Fruit fly (Drosophila melanogaster) whole organism, embryonic: ENCODE data around the gene Orc2.
A peak's percentile ranks its signal among the peaks of the same experiment; 100 is the strongest.

Experiments used
- Adf1 ChIP-seq: fragments of 200-800 bp; sonication (Bioruptor generic); IDR thresholded peaks from 2 replicates; pipeline ENCODE4 v1.3.6; 2022; ENCODE audit warnings: missing biosample characterization, missing genetic modification characterization
- B-H2 ChIP-seq: fragments of 200-800 bp; sonication (Bioruptor generic); optimal IDR thresholded peaks from 2 replicates; lab custom pipeline; 2018; ENCODE audit warnings: missing biosample characterization, mild to moderate bottlenecking, missing genetic modification characterization
- CG10209 ChIP-seq: fragments of 200-800 bp; sonication (Bioruptor generic); optimal IDR thresholded peaks from 3 replicates; lab custom pipeline; 2017; ENCODE audit warnings: missing biosample characterization, mild to moderate bottlenecking, missing genetic modification characterization, missing genetic modification reagents
- CG10321 ChIP-seq: fragments of 200-800 bp; sonication (Bioruptor generic); IDR thresholded peaks from 2 replicates; pipeline ENCODE4 v1.3.6; 2022; ENCODE audit warnings: missing biosample characterization, missing genetic modification characterization
- CG10543 ChIP-seq: fragments of 200-800 bp; sonication (Bioruptor generic); optimal IDR thresholded peaks from 3 replicates; lab custom pipeline; 2017; ENCODE audit warnings: missing biosample characterization, mild to moderate bottlenecking, missing genetic modification characterization, moderate library complexity
- CG10959 ChIP-seq: fragments of 200-800 bp; sonication (Bioruptor generic); IDR thresholded peaks from 2 replicates; pipeline ENCODE4 v1.3.6; 2022; ENCODE audit warnings: missing biosample characterization, missing genetic modification characterization
- CG11398 ChIP-seq: fragments of 200-800 bp; sonication (Bioruptor generic); optimal IDR thresholded peaks from 2 replicates; lab custom pipeline; 2016; ENCODE audit warnings: missing biosample characterization, missing genetic modification characterization
- CG11723 ChIP-seq: fragments of 200-800 bp; sonication (Bioruptor generic); optimal IDR thresholded peaks from 2 replicates; lab custom pipeline; 2017; ENCODE audit warnings: missing biosample characterization, mild to moderate bottlenecking, missing genetic modification characterization
- CG1233 ChIP-seq: fragments of 200-800 bp; sonication (Bioruptor generic); optimal IDR thresholded peaks from 4 replicates; lab custom pipeline; 2018; ENCODE audit warnings: missing biosample characterization, mild to moderate bottlenecking, missing genetic modification characterization
- CG13894 ChIP-seq: fragments of 200-800 bp; sonication (Bioruptor generic); optimal IDR thresholded peaks from 3 replicates; lab custom pipeline; 2018; ENCODE audit warnings: missing biosample characterization, mild to moderate bottlenecking, missing genetic modification characterization, moderate library complexity
- CG15011 ChIP-seq: fragments of 200-800 bp; sonication (Bioruptor generic); optimal IDR thresholded peaks from 3 replicates; lab custom pipeline; 2018; ENCODE audit warnings: missing biosample characterization, mild to moderate bottlenecking, missing genetic modification characterization
- CG15073 ChIP-seq: fragments of 200-800 bp; sonication (Bioruptor generic); optimal IDR thresholded peaks from 2 replicates; lab custom pipeline; 2016; ENCODE audit warnings: missing biosample characterization, missing genetic modification characterization
- CG15696 ChIP-seq: fragments of 200-800 bp; sonication (Bioruptor generic); optimal IDR thresholded peaks from 2 replicates; lab custom pipeline; 2019; ENCODE audit warnings: missing biosample characterization, mild to moderate bottlenecking, missing genetic modification characterization, moderate library complexity
- CG1603 ChIP-seq: fragments of 200-800 bp; sonication (Bioruptor generic); optimal IDR thresholded peaks from 2 replicates; lab custom pipeline; 2019; ENCODE audit warnings: missing biosample characterization, mild to moderate bottlenecking, missing genetic modification characterization, moderate library complexity
- CG18262 ChIP-seq: fragments of 200-800 bp; optimal IDR thresholded peaks from 3 replicates; lab custom pipeline; 2019; ENCODE audit warnings: missing biosample characterization, mild to moderate bottlenecking, missing genetic modification characterization, moderate library complexity
- CG30403 ChIP-seq: fragments of 200-800 bp; sonication (Bioruptor generic); optimal IDR thresholded peaks from 3 replicates; lab custom pipeline; 2016; ENCODE audit warnings: missing biosample characterization, missing genetic modification characterization
- CG33213 ChIP-seq: fragments of 200-800 bp; sonication (Bioruptor generic); optimal IDR thresholded peaks from 3 replicates; lab custom pipeline; 2016; ENCODE audit warnings: missing biosample characterization, missing genetic modification characterization
- CG42726 ChIP-seq: fragments of 200-800 bp; sonication (Bioruptor generic); IDR thresholded peaks from 2 replicates; pipeline ENCODE4 v1.3.6; 2022; ENCODE audit warnings: missing biosample characterization, missing genetic modification characterization; ENCODE audit not compliant: partially characterized antibody
- CG4360 ChIP-seq: fragments of 200-800 bp; sonication (Bioruptor generic); IDR thresholded peaks from 2 replicates; pipeline ENCODE4 v1.3.6; 2022; ENCODE audit warnings: missing biosample characterization, missing genetic modification characterization
- CG6272 ChIP-seq: fragments of 200-800 bp; sonication (Bioruptor generic); IDR thresholded peaks from 2 replicates; pipeline ENCODE4 v1.3.6; 2022; ENCODE audit warnings: missing biosample characterization, missing genetic modification characterization
- CG6689 ChIP-seq: fragments of 200-800 bp; sonication (Bioruptor generic); IDR thresholded peaks from 2 replicates; pipeline ENCODE4 v1.3.6; 2022; ENCODE audit warnings: missing biosample characterization, missing genetic modification characterization
- CG7745 ChIP-seq: fragments of 200-800 bp; sonication (Bioruptor generic); optimal IDR thresholded peaks from 2 replicates; lab custom pipeline; 2018; ENCODE audit warnings: missing biosample characterization, mild to moderate bottlenecking, missing genetic modification characterization, moderate library complexity
- CG8478 ChIP-seq: fragments of >200 bp; optimal IDR thresholded peaks from 2 replicates; lab custom pipeline; 2018
- CG8924 ChIP-seq: fragments of 200-800 bp; optimal IDR thresholded peaks from 3 replicates; lab custom pipeline; 2019; ENCODE audit warnings: missing biosample characterization, mild to moderate bottlenecking, missing genetic modification characterization, moderate library complexity
- D19A ChIP-seq: fragments of 200-800 bp; optimal IDR thresholded peaks from 3 replicates; lab custom pipeline; 2019; ENCODE audit warnings: missing biosample characterization, mild to moderate bottlenecking, missing genetic modification characterization, moderate library complexity
- Eip74EF ChIP-seq, 2 experiments: fragments of 200-800 bp in 1 of 2; fragments of >200 bp in 1 of 2; sonication (Bioruptor generic) in 1 of 2; optimal IDR thresholded peaks; 2 replicates each; lab custom pipeline; 2017 to 2019; ENCODE audit warnings: missing biosample characterization in 2 of 2, missing genetic modification characterization in 2 of 2, mild to moderate bottlenecking in 1 of 2, moderate library complexity in 1 of 2
- Ets65A ChIP-seq: fragments of 200-800 bp; sonication (Bioruptor generic); peaks from one replicate; lab custom pipeline; 2016; ENCODE audit warnings: missing biosample characterization, missing genetic modification characterization
- Fer1 ChIP-seq: fragments of 200-800 bp; sonication (Bioruptor generic); optimal IDR thresholded peaks from 2 replicates; lab custom pipeline; 2017; ENCODE audit warnings: missing biosample characterization, mild to moderate bottlenecking, missing genetic modification characterization
- Fer2 ChIP-seq: fragments of 200-800 bp; sonication (Bioruptor generic); optimal IDR thresholded peaks from 2 replicates; lab custom pipeline; 2018; ENCODE audit warnings: missing biosample characterization, mild to moderate bottlenecking, missing genetic modification characterization, moderate library complexity
- Gsc ChIP-seq: fragments of 200-800 bp; sonication (Bioruptor generic); IDR thresholded peaks from 2 replicates; pipeline ENCODE4 v1.3.6; 2022; ENCODE audit warnings: missing biosample characterization, missing genetic modification characterization
- Lim3 ChIP-seq: fragments of 200-800 bp; sonication (Bioruptor generic); IDR thresholded peaks from 2 replicates; pipeline ENCODE4 v1.3.6; 2022; ENCODE audit warnings: missing biosample characterization, missing genetic modification characterization
- Mad ChIP-seq: fragments of 200-800 bp; sonication (Bioruptor generic); optimal IDR thresholded peaks from 2 replicates; lab custom pipeline; 2016; ENCODE audit warnings: missing biosample characterization, missing genetic modification characterization
- Sry-δ ChIP-seq: fragments of 200-800 bp; sonication (Bioruptor generic); optimal IDR thresholded peaks from 2 replicates; lab custom pipeline; 2016; ENCODE audit warnings: missing biosample characterization, missing genetic modification characterization
- Trl ChIP-seq, 3 experiments: fragments of >200 bp in 2 of 3; fragments of 200-800 bp in 1 of 3; sonication (Bioruptor generic) in 1 of 3; optimal IDR thresholded peaks; 2 replicates in 1 of 3; 3 replicates in 2 of 3; lab custom pipeline; 2016 to 2017; ENCODE audit warnings: missing biosample characterization in 1 of 3, missing genetic modification characterization in 1 of 3
- bsh ChIP-seq, 2 experiments: fragments of 200-800 bp; sonication (Bioruptor generic); optimal IDR thresholded peaks; 2 replicates each; lab custom pipeline; 2017 to 2018; ENCODE audit warnings: mild to moderate bottlenecking in 2 of 2, missing biosample characterization in 2 of 2, missing genetic modification characterization in 2 of 2, moderate library complexity in 1 of 2
- chn ChIP-seq: fragments of 200-800 bp; sonication (Bioruptor generic); optimal IDR thresholded peaks from 2 replicates; lab custom pipeline; 2016; ENCODE audit warnings: missing biosample characterization, missing genetic modification characterization
- corto ChIP-seq: fragments of 200-800 bp; sonication (Bioruptor generic); optimal IDR thresholded peaks from 2 replicates; lab custom pipeline; 2016; ENCODE audit warnings: missing biosample characterization, mild to moderate bottlenecking, missing genetic modification characterization, moderate library complexity
- dysf ChIP-seq: fragments of 200-800 bp; sonication (Bioruptor generic); IDR thresholded peaks from 3 replicates; pipeline ENCODE4 v1.3.6; 2022; ENCODE audit warnings: missing biosample characterization, missing genetic modification characterization
- en ChIP-seq: fragments of 200-800 bp; sonication (Bioruptor generic); optimal IDR thresholded peaks from 2 replicates; lab custom pipeline; 2016; ENCODE audit warnings: missing biosample characterization, missing genetic modification characterization
- ewg ChIP-seq: fragments of 200-800 bp; sonication (Bioruptor generic); optimal IDR thresholded peaks from 3 replicates; lab custom pipeline; 2017; ENCODE audit warnings: mild to moderate bottlenecking, missing biosample characterization, missing genetic modification reagents, missing genetic modification characterization
- gt ChIP-seq: fragments of 200-800 bp; sonication (Bioruptor generic); IDR thresholded peaks from 2 replicates; pipeline ENCODE4 v1.3.6; 2022; ENCODE audit warnings: missing biosample characterization, missing genetic modification characterization
- her ChIP-seq: fragments of 200-800 bp; sonication (Bioruptor generic); optimal IDR thresholded peaks from 2 replicates; lab custom pipeline; 2016; ENCODE audit warnings: missing biosample characterization, missing genetic modification characterization
- nau ChIP-seq: fragments of 200-800 bp; sonication (Bioruptor generic); optimal IDR thresholded peaks from 3 replicates; lab custom pipeline; 2017; ENCODE audit warnings: missing biosample characterization, mild to moderate bottlenecking, missing genetic modification characterization, missing genetic modification reagents
- org-1 ChIP-seq: fragments of 200-800 bp; sonication (Bioruptor generic); optimal IDR thresholded peaks from 2 replicates; lab custom pipeline; 2017; ENCODE audit warnings: missing biosample characterization, missing genetic modification characterization
- pho ChIP-seq: fragments of 200-800 bp; sonication (Bioruptor generic); optimal IDR thresholded peaks from 2 replicates; lab custom pipeline; 2016; ENCODE audit warnings: missing biosample characterization, missing genetic modification characterization
- row ChIP-seq: fragments of 200-800 bp; sonication (Bioruptor generic); IDR thresholded peaks from 3 replicates; pipeline ENCODE4 v1.3.6; 2022; ENCODE audit warnings: missing biosample characterization, missing genetic modification characterization
- sc ChIP-seq, 3 experiments: fragments of >200 bp in 2 of 3; fragments of 200-800 bp in 1 of 3; sonication (Bioruptor generic) in 1 of 3; optimal IDR thresholded peaks; 2 replicates in 2 of 3; 3 replicates in 1 of 3; lab custom pipeline; 2017; ENCODE audit warnings: mild to moderate bottlenecking in 1 of 3, missing biosample characterization in 1 of 3, missing genetic modification characterization in 1 of 3, missing genetic modification reagents in 1 of 3
- wdn ChIP-seq: fragments of 200-800 bp; sonication (Bioruptor generic); IDR thresholded peaks from 2 replicates; pipeline ENCODE4 v1.3.6; 2022; ENCODE audit warnings: missing biosample characterization, missing genetic modification characterization
- zen2 ChIP-seq: fragments of 200-800 bp; sonication (Bioruptor generic); IDR thresholded peaks from 3 replicates; pipeline ENCODE4 v1.3.6; 2022; ENCODE audit warnings: missing biosample characterization, missing genetic modification characterization; ENCODE audit not compliant: partially characterized antibody

Gene Orc2

DNA sequence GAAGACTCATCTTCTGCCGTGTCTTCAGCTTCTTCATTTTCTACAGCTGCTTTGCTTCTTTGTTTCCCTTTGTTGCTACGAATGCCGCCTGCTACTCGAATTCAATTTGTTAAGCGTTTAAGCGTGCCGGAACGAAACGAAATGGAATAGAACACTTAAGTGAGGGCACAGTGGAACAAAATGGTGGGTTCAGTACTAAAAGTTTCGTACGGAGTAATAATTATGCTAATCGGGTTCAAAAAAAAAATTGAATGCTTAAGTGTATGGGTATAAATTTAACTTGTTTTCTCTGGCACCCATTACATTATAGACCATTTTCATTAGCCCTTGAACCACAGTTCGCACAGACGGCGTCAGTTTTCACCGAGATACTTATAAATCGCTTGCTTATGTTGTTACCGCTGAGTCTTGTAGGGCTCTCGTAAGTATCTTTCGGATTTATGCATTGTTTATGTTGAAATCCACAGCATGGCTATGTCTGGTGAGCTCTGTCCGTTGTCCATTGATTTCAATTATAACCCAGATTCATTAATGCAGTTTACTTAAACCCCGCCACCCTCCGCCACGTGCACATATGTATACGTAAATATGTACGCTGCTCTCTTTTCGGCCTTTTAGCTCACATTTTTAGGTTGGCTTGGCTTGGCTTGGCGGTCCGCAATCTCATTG, 47.9 kb downstream of the Orc2 start (continued):
- TF ChIP-seq CG6689 (GFP tag; lab: Robert Waterston, UW), result peak; percentile 97
- peak; percentile 42 for TF ChIP-seq CG11723 (GFP tag; lab: Kevin White, UChicago)
- peak; percentile 85 for TF ChIP-seq CG4360 (GFP tag; lab: Robert Waterston, UW)
- TF ChIP-seq zen2 (GFP tag; lab: Robert Waterston, UW), result no peak
- TF ChIP-seq CG15011 (GFP tag; lab: Kevin White, UChicago), result peak; percentile 85
- TF ChIP-seq CG15696, result peak; percentile 85
- TF ChIP-seq CG18262 (tag; lab: Kevin White, UChicago), result peak; percentile 94
- no peak for TF ChIP-seq CG7745 (tag; lab: Kevin White, UChicago)
- TF ChIP-seq wdn (GFP tag; lab: Robert Waterston, UW), result peak; percentile 78
- TF ChIP-seq CG42726, result no peak
- peak; percentile 97 for TF ChIP-seq dysf (GFP tag; lab: Robert Waterston, UW)
- TF ChIP-seq CG13894 (tag; lab: Kevin White, UChicago), result peak; percentile 22
- TF ChIP-seq en (GFP tag; lab: Kevin White, UChicago), result peak; percentile 68
- TF ChIP-seq Fer1 (GFP tag; lab: Kevin White, UChicago), result peak; percentile 91
- no peak; the same call in 1 of the 2 replicates for TF ChIP-seq Gsc (GFP tag; lab: Robert Waterston, UW)
- TF ChIP-seq CG10321 (GFP tag; lab: Robert Waterston, UW), result peak; percentile 67; the same call in 1 of the 2 replicates
- TF ChIP-seq bsh (GFP tag; optimal IDR thresholded peaks at IDR 0.05; lab: Kevin White, UChicago), result peak; percentile 56 to 87
- peak; percentile 82 for TF ChIP-seq chn (GFP tag; lab: Kevin White, UChicago)
- TF ChIP-seq her (GFP tag; lab: Kevin White, UChicago), result peak; percentile 65
- TF ChIP-seq Lim3, result peak; percentile 76
- peak; percentile 91 for TF ChIP-seq CG1233 (GFP tag; lab: Kevin White, UChicago)
- peak; percentile 67 for TF ChIP-seq CG11398
- TF ChIP-seq CG8924 (tag; lab: Kevin White, UChicago), result peak; percentile 86
- peak; percentile 64 for TF ChIP-seq Sry-δ (GFP tag; lab: Kevin White, UChicago)
- peak; percentile 89 for TF ChIP-seq D19A (tag; lab: Kevin White, UChicago)
- TF ChIP-seq ewg (GFP tag; lab: Kevin White, UChicago), result peak; percentile 63
- TF ChIP-seq Eip74EF (GFP tag; optimal IDR thresholded peaks at IDR 0.05; lab: Kevin White, UChicago), result peak in 1 of 2 experiments; percentile 8
- TF ChIP-seq Adf1 (GFP tag; lab: Robert Waterston, UW), result peak; percentile 49; the same call in 1 of the 2 replicates
- peak; percentile 97 for TF ChIP-seq CG10959
- TF ChIP-seq CG15073 (GFP tag; lab: Kevin White, UChicago), result no peak
- peak; percentile 97 for TF ChIP-seq Ets65A
- TF ChIP-seq Mad, result peak; percentile 55
- peak; percentile 89 for TF ChIP-seq CG6272
- peak; percentile 94 for TF ChIP-seq CG33213 (GFP tag; lab: Kevin White, UChicago)
- TF ChIP-seq Trl (optimal IDR thresholded peaks at IDR 0.05; lab: Kevin White, UChicago), result no peak
- peak; percentile 91 for TF ChIP-seq Trl (GFP tag; optimal IDR thresholded peaks at IDR 0.05; lab: Kevin White, UChicago)
- no peak for TF ChIP-seq CG8478 (lab: Kevin White, UChicago)
- no peak for TF ChIP-seq B-H2 (GFP tag; lab: Kevin White, UChicago)
- TF ChIP-seq row, result peak; percentile 94
- no peak for TF ChIP-seq sc (optimal IDR thresholded peaks at IDR 0.05; lab: Kevin White, UChicago)
- TF ChIP-seq sc (GFP tag; optimal IDR thresholded peaks at IDR 0.05; lab: Kevin White, UChicago), result peak; percentile 39
- peak; percentile 78 for TF ChIP-seq CG30403 (GFP tag; lab: Kevin White, UChicago)
- peak; percentile 56 for TF ChIP-seq corto (GFP tag; lab: Kevin White, UChicago)
- TF ChIP-seq pho (GFP tag; lab: Kevin White, UChicago), result peak; percentile 31
- peak; percentile 93 for TF ChIP-seq CG1603
- TF ChIP-seq Fer2 (tag; lab: Kevin White, UChicago), result peak; percentile 56
- TF ChIP-seq nau (GFP tag; lab: Kevin White, UChicago), result peak; percentile 87
- peak; percentile 87 for TF ChIP-seq gt (GFP tag; lab: Robert Waterston, UW)
- TF ChIP-seq CG10543 (GFP tag; lab: Kevin White, UChicago), result peak; percentile 79
- peak; percentile 81 for TF ChIP-seq org-1
- TF ChIP-seq CG10209 (GFP tag; lab: Kevin White, UChicago), result peak; percentile 78
